Worm (Caenorhabditis elegans): ENCODE data around the gene krr-1.

krr-1 gene

DNA sequence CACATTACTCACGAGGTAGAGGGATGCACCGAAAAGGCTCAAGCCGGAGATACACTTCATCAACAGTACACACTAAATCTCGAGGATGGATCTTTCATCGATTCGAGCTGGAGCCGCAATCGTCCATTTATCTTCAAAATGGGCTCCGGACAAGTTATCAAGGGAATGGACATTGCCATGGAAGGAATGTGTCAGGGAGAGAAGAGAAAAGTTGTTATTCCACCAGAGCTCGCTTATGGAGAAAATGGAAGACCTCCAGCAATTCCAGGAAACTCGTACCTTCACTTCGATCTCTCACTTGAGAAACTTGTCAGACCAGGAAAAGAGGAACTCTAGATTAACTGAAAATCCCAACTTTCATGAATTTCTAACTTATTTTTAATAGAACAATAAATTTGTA is 5.1 kb upstream of the krr-1 start:
- 0 out of 2 replicates have a peak, but pooled peaks have one; percentile 23 for TF ChIP-seq attf-6 (GFP tag; IDR thresholded peaks at IDR 0.05)
- peak; percentile 18 for TF ChIP-seq ZK185.1 (tag; optimal IDR thresholded peaks at IDR 0.05; ENCODE audit: poor library complexity, severe bottlenecking)
- 0 out of 2 replicates have a peak, but pooled peaks have one; percentile 41 for TF ChIP-seq Y56A3A.18 (GFP tag; IDR thresholded peaks at IDR 0.05)
- no peak for TF ChIP-seq dox-1 (GFP tag; IDR thresholded peaks at IDR 0.05)
- no peak for TF ChIP-seq tbp1 (GFP tag; optimal IDR thresholded peaks at IDR 0.05)

DNA sequence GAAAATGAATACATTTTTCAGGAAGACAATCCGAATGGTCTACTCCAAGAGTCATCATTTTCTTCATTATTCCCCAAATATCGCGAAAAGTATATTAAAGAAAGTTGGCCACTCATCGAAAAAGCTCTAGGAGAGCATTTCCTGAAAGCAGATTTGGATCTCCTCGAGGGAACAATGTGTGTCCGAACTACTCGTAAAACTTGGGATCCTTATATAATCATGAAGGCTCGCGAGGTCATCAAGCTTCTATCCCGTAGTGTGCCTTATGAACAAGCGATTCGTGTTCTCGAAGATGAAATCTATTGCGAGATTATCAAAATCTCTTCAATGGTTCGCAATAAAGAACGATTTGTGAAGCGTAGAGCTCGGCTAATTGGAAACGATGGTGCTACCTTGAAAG is 534 bp downstream of the krr-1 start:
- no peak for TF ChIP-seq ztf-18 (tag; optimal IDR thresholded peaks at IDR 0.05)
- no peak for TF ChIP-seq Y53G8AR.9 (GFP tag; conservative IDR thresholded peaks at IDR 0.05)
- TF ChIP-seq somi-1 (GFP tag; optimal IDR thresholded peaks at IDR 0.05), result no peak
- TF ChIP-seq lin-35 (GFP tag; optimal IDR thresholded peaks at IDR 0.05), result no peak
- no peak for TF ChIP-seq fkh-3 (tag; optimal IDR thresholded peaks at IDR 0.05)
- TF ChIP-seq rpc-1 (optimal IDR thresholded peaks at IDR 0.05), result no peak
- TF ChIP-seq rpc-1 (tag; optimal IDR thresholded peaks at IDR 0.05), result no peak
- no peak for TF ChIP-seq unc-130 (GFP tag; optimal IDR thresholded peaks at IDR 0.05)
- no peak for TF ChIP-seq pha-4 (tag; optimal IDR thresholded peaks at IDR 0.05)
- no peak for TF ChIP-seq hrde-1 (tag; optimal IDR thresholded peaks at IDR 0.05; ENCODE audit: borderline replicate concordance)
- TF ChIP-seq F10E7.11 (tag; optimal IDR thresholded peaks at IDR 0.05), result no peak
- TF ChIP-seq F57A8.1 (GFP tag; optimal IDR thresholded peaks at IDR 0.05), result no peak
- no peak for TF ChIP-seq snpc-3.4 (tag; optimal IDR thresholded peaks at IDR 0.05)
- no peak for TF ChIP-seq F22D6.2 (tag; optimal IDR thresholded peaks at IDR 0.05)
- TF ChIP-seq Y53F4B.3 (GFP tag; IDR thresholded peaks at IDR 0.05), result no peak
- no peak for TF ChIP-seq F52B5.7 (tag; optimal IDR thresholded peaks at IDR 0.05)
- TF ChIP-seq hmg-1.2 (GFP tag; IDR thresholded peaks at IDR 0.05), result no peak
- no peak for TF ChIP-seq ceh-79 (tag; optimal IDR thresholded peaks at IDR 0.05)
- no peak for TF ChIP-seq mel-28 (tag; optimal IDR thresholded peaks at IDR 0.05; ENCODE audit: borderline replicate concordance)

DNA sequence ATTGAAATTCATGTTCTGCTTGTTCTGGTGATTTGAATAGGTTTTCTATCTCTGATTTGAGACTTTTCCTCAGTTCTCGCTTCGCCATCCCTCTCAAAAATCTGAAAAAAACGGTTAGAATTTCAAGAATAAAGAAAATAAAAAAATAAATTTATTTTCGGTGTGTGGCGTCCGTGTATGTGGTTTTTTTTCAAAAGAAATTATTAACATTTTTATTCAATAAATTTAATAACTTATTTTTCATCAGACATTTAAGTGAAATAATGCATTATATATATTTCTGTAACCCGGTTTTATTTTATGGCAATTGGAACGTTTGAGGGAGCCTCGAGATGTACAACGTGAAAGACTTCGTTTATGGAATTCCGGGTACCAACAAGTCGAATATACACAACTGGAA is 3.7 kb downstream of the krr-1 start, which contains the start of gene C05C8.5:
Gene C05C8.5 (minus strand): TSS at position 101 of the 400 bp plus-strand sequence.
- TF ChIP-seq cebp-2 (GFP tag; IDR thresholded peaks at IDR 0.05), result no peak
- TF ChIP-seq unc-62 (GFP tag; optimal IDR thresholded peaks at IDR 0.05), result no peak
- TF ChIP-seq nhr-27 (tag; optimal IDR thresholded peaks at IDR 0.05), result no peak
- TF ChIP-seq B0336.3 (GFP tag; IDR thresholded peaks at IDR 0.05), result no peak
- TF ChIP-seq snpc-1.1 (tag; optimal IDR thresholded peaks at IDR 0.05; ENCODE audit: insufficient read depth), result no peak
- TF ChIP-seq nfyb-1 (GFP tag; IDR thresholded peaks at IDR 0.05), result no peak
- TF ChIP-seq C06A6.2 (GFP tag; conservative IDR thresholded peaks at IDR 0.05), result no peak
- no peak for TF ChIP-seq efl-1 (GFP tag; optimal IDR thresholded peaks at IDR 0.05)
- no peak for TF ChIP-seq let-526 (GFP tag; IDR thresholded peaks at IDR 0.05)
- no peak for TF ChIP-seq mes-4 (tag; optimal IDR thresholded peaks at IDR 0.05)
- no peak for TF ChIP-seq ztf-18 (tag; optimal IDR thresholded peaks at IDR 0.05)
- no peak for TF ChIP-seq C17E4.6 (GFP tag; IDR thresholded peaks at IDR 0.05)
- no peak for TF ChIP-seq F37B4.10 (GFP tag; IDR thresholded peaks at IDR 0.05)

DNA sequence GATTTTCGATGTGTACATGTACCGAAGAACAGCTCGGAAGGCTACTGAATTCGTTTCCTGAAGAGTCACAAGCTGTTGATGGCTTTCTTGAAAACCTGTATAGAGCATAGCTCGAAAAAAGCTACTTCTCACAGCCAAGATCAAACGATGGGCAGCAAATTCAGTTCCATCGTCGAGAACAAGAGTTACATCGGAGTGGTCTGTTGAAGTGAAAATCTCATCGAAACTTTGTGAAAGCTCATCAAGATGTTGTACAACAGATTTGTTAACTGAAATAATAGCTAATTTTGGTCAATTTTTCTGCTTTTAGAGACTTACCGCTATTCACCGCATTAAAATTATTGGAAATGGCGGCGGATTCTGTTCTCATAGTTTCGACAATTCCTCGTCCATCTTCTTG is 5.7 kb downstream of the krr-1 start:
- TF ChIP-seq madf-6 (GFP tag; IDR thresholded peaks at IDR 0.05) (no peak), tbx-9 (tag; optimal IDR thresholded peaks at IDR 0.05; ENCODE audit: borderline replicate concordance) (no peak), bed-1 (GFP tag; IDR thresholded peaks at IDR 0.05) (no peak), mes-4 (tag; optimal IDR thresholded peaks at IDR 0.05) (no peak), xnd-1 (tag; optimal IDR thresholded peaks at IDR 0.05) (no peak), gei-17 (GFP tag; optimal IDR thresholded peaks at IDR 0.05) (no peak), atf-7 (tag; optimal IDR thresholded peaks at IDR 0.05) (no peak), aptf-2 (GFP tag; conservative IDR thresholded peaks at IDR 0.05) (no peak), cebp-1 (GFP tag; IDR thresholded peaks at IDR 0.05) (no peak), cebp-1 (tag; optimal IDR thresholded peaks at IDR 0.05) (no peak), F52B5.7 (tag; optimal IDR thresholded peaks at IDR 0.05) (no peak), athp-1 (tag; optimal IDR thresholded peaks at IDR 0.05) (no peak), Y79H2A.3 (GFP tag; conservative IDR thresholded peaks at IDR 0.05) (no peak), snpc-1.1 (tag; optimal IDR thresholded peaks at IDR 0.05; ENCODE audit: insufficient read depth) (no peak)
